Worm (Caenorhabditis elegans) whole organism, late embryonic: ENCODE measurements around the gene ugt-14.

Source experiments
- C38D4.7 ChIP-seq: fragments of 200-800 bp; sonication (Bioruptor generic); optimal IDR thresholded peaks from 2 replicates; lab custom pipeline; 2018; ENCODE audit warnings: mild to moderate bottlenecking, missing genetic modification characterization, moderate library complexity, missing compliant biosample characterization
- F13H6.1 ChIP-seq: sonication (generic microtip); optimal IDR thresholded peaks from 2 replicates; lab custom pipeline; 2016; ENCODE audit warnings: missing genetic modification characterization, missing compliant biosample characterization
- K02D7.2 ChIP-seq: sonication (generic microtip); optimal IDR thresholded peaks from 2 replicates; lab custom pipeline; 2017; ENCODE audit warnings: mild to moderate bottlenecking, missing genetic modification characterization, missing compliant biosample characterization
- Y22D7AL.16 ChIP-seq: sonication (generic microtip); optimal IDR thresholded peaks from 2 replicates; lab custom pipeline; 2016; ENCODE audit warnings: missing genetic modification characterization, missing compliant biosample characterization
- ama-1 ChIP-seq: fragments of 150-350 bp; optimal IDR thresholded peaks from 2 replicates; lab custom pipeline; 2014
- ceh-14 ChIP-seq: sonication (generic microtip); optimal IDR thresholded peaks from 2 replicates; lab custom pipeline; 2016; ENCODE audit warnings: missing genotype, missing genetic modification characterization, missing compliant biosample characterization
- ceh-34 ChIP-seq: sonication (generic microtip); optimal IDR thresholded peaks from 2 replicates; lab custom pipeline; 2016; ENCODE audit warnings: mild to moderate bottlenecking, missing genetic modification characterization, missing compliant biosample characterization
- ceh-48 ChIP-seq: sonication (generic microtip); optimal IDR thresholded peaks from 2 replicates; lab custom pipeline; 2016; ENCODE audit warnings: missing genetic modification characterization, inconsistent platforms, missing compliant biosample characterization
- che-1 ChIP-seq: sonication (generic microtip); optimal IDR thresholded peaks from 2 replicates; lab custom pipeline; 2016; ENCODE audit warnings: mild to moderate bottlenecking, missing genetic modification characterization, missing compliant biosample characterization
- dve-1 ChIP-seq: sonication (generic microtip); optimal IDR thresholded peaks from 2 replicates; lab custom pipeline; 2017; ENCODE audit warnings: antibody characterized with exemption, mild to moderate bottlenecking, missing genetic modification characterization, missing compliant biosample characterization
- ets-4 ChIP-seq: sonication (generic microtip); optimal IDR thresholded peaks from 2 replicates; lab custom pipeline; 2016; ENCODE audit warnings: missing genetic modification characterization, missing compliant biosample characterization
- eyg-1 ChIP-seq: sonication (generic microtip); optimal IDR thresholded peaks from 2 replicates; lab custom pipeline; 2016; ENCODE audit warnings: missing genotype, missing genetic modification characterization, missing compliant biosample characterization
- fax-1 ChIP-seq: sonication (generic microtip); optimal IDR thresholded peaks from 2 replicates; lab custom pipeline; 2016; ENCODE audit warnings: missing genotype, missing genetic modification characterization, missing compliant biosample characterization
- gmeb-2 ChIP-seq: sonication (generic microtip); optimal IDR thresholded peaks from 2 replicates; lab custom pipeline; 2016; ENCODE audit warnings: missing genetic modification characterization, inconsistent platforms, missing compliant biosample characterization
- hlh-15 ChIP-seq: sonication (generic microtip); optimal IDR thresholded peaks from 2 replicates; lab custom pipeline; 2016; ENCODE audit warnings: missing genetic modification characterization, missing compliant biosample characterization
- hlh-30 ChIP-seq: sonication (generic microtip); optimal IDR thresholded peaks from 2 replicates; lab custom pipeline; 2017; ENCODE audit warnings: antibody characterized with exemption, missing genetic modification characterization, missing compliant biosample characterization; ENCODE audit not compliant: insufficient read depth
- hlh-8 ChIP-seq: sonication (generic microtip); optimal IDR thresholded peaks from 2 replicates; lab custom pipeline; 2016; ENCODE audit warnings: missing genotype, missing genetic modification characterization, missing compliant biosample characterization
- lim-6 ChIP-seq: sonication (generic microtip); optimal IDR thresholded peaks from 2 replicates; lab custom pipeline; 2016; ENCODE audit warnings: missing genetic modification characterization, missing compliant biosample characterization
- lin-11 ChIP-seq: fragments of 200-800 bp; sonication (Bioruptor generic); optimal IDR thresholded peaks from 2 replicates; lab custom pipeline; 2018; ENCODE audit warnings: mild to moderate bottlenecking, missing genetic modification characterization, missing compliant biosample characterization
- madf-2 ChIP-seq: sonication (generic microtip); optimal IDR thresholded peaks from 2 replicates; lab custom pipeline; 2017; ENCODE audit warnings: missing genetic modification characterization, missing compliant biosample characterization
- mec-3 ChIP-seq: sonication (generic microtip); optimal IDR thresholded peaks from 2 replicates; lab custom pipeline; 2016; ENCODE audit warnings: borderline replicate concordance, missing genetic modification characterization, missing compliant biosample characterization
- nhr-232 ChIP-seq: sonication (generic microtip); optimal IDR thresholded peaks from 2 replicates; lab custom pipeline; 2016; ENCODE audit warnings: missing genetic modification characterization, missing compliant biosample characterization
- npax-4 ChIP-seq: sonication (generic microtip); optimal IDR thresholded peaks from 2 replicates; lab custom pipeline; 2016; ENCODE audit warnings: missing genetic modification characterization, missing compliant biosample characterization
- odd-2 ChIP-seq: sonication (generic microtip); optimal IDR thresholded peaks from 2 replicates; lab custom pipeline; 2017; ENCODE audit warnings: antibody characterized with exemption, mild to moderate bottlenecking, missing genetic modification characterization, missing compliant biosample characterization
- pag-3 ChIP-seq: sonication (generic microtip); optimal IDR thresholded peaks from 2 replicates; lab custom pipeline; 2016; ENCODE audit warnings: missing compliant biosample characterization, missing genetic modification characterization, borderline replicate concordance
- pat-9 ChIP-seq: fragments of 200-800 bp; sonication (Bioruptor generic); optimal IDR thresholded peaks from 2 replicates; lab custom pipeline; 2018; ENCODE audit warnings: mild to moderate bottlenecking, missing genetic modification characterization, moderate library complexity, missing compliant biosample characterization
- pha-2 ChIP-seq: sonication (generic microtip); optimal IDR thresholded peaks from 2 replicates; lab custom pipeline; 2017; ENCODE audit warnings: mild to moderate bottlenecking, missing genetic modification characterization, missing compliant biosample characterization
- pqm-1 ChIP-seq: sonication (generic microtip); optimal IDR thresholded peaks from 2 replicates; lab custom pipeline; 2016; ENCODE audit warnings: missing genetic modification characterization, missing compliant biosample characterization
- pros-1 ChIP-seq: fragments of 150-350 bp; optimal IDR thresholded peaks from 2 replicates; lab custom pipeline; 2014; ENCODE audit warnings: missing biosample characterization, missing genetic modification reagents, missing genetic modification characterization
- ref-2 ChIP-seq: sonication (generic microtip); optimal IDR thresholded peaks from 2 replicates; lab custom pipeline; 2016; ENCODE audit warnings: missing genetic modification characterization, missing compliant biosample characterization
- sox-4 ChIP-seq: sonication (generic microtip); optimal IDR thresholded peaks from 2 replicates; lab custom pipeline; 2017; ENCODE audit warnings: mild to moderate bottlenecking, missing genetic modification characterization, inconsistent platforms, missing compliant biosample characterization
- syd-9 ChIP-seq: sonication (generic microtip); optimal IDR thresholded peaks from 2 replicates; lab custom pipeline; 2016; ENCODE audit warnings: mild to moderate bottlenecking, missing genetic modification characterization, moderate library complexity, missing compliant biosample characterization
- ttx-3 ChIP-seq: sonication (generic microtip); optimal IDR thresholded peaks from 2 replicates; lab custom pipeline; 2016; ENCODE audit warnings: missing genetic modification reagents, missing genetic modification characterization, missing compliant biosample characterization
- unc-42 ChIP-seq: sonication (generic microtip); optimal IDR thresholded peaks from 2 replicates; lab custom pipeline; 2016; ENCODE audit warnings: missing genotype, missing genetic modification characterization, missing compliant biosample characterization
- unc-55 ChIP-seq: sonication (generic microtip); optimal IDR thresholded peaks from 2 replicates; lab custom pipeline; 2017; ENCODE audit warnings: missing biosample characterization, missing genetic modification reagents, missing genetic modification characterization
- zip-5 ChIP-seq: sonication (generic microtip); optimal IDR thresholded peaks from 2 replicates; lab custom pipeline; 2016; ENCODE audit warnings: missing genetic modification characterization, missing compliant biosample characterization
- ztf-16 ChIP-seq: sonication (generic microtip); optimal IDR thresholded peaks from 2 replicates; lab custom pipeline; 2017; ENCODE audit warnings: missing genetic modification characterization, missing compliant biosample characterization

Gene ugt-14

DNA sequence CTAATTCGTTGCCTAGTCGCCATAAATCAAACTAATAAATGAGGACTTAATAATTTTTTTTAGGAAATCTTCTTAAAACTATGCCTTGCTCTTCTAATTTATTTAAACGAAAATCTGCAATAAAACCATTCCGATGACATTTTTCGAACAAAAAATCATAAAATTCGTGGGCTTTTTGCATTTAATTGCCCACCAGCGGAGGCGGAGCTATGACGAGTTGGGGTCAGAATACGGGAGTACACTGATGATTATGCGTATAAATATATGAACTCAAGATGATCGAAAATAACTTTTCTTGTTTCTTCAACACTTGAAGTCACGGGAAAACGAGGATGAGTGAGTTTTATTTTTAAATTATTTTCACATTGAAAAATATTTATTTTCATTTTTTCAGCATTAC is 28.4 kb downstream of the ugt-14 start, which contains the start of gene catp-2:
TSS of gene catp-2 (plus strand) at position 301 of the 400 bp plus-strand sequence.
- TF ChIP-seq hlh-15 (no peak), pqm-1 (tag; lab: Kevin White, UChicago) (no peak), odd-2 (tag; lab: Kevin White, UChicago) (no peak), npax-4 (tag; lab: Kevin White, UChicago) (no peak), pha-2 (tag; lab: Kevin White, UChicago) (no peak), ref-2 (no peak), ceh-48 (no peak), F13H6.1 (tag; lab: Kevin White, UChicago) (no peak), sox-4 (tag; lab: Kevin White, UChicago) (no peak), ttx-3 (tag; lab: Kevin White, UChicago) (no peak), hlh-30 (tag; lab: Kevin White, UChicago) (no peak), lin-11 (tag; lab: Kevin White, UChicago) (no peak), pros-1 (tag; lab: Kevin White, UChicago) (no peak), unc-55 (GFP tag; lab: Kevin White, UChicago) (no peak), unc-42 (tag; lab: Kevin White, UChicago) (no peak), che-1 (tag; lab: Kevin White, UChicago) (no peak), ama-1 (lab: Kevin White, UChicago) (no peak), nhr-232 (tag; lab: Kevin White, UChicago) (no peak)

DNA sequence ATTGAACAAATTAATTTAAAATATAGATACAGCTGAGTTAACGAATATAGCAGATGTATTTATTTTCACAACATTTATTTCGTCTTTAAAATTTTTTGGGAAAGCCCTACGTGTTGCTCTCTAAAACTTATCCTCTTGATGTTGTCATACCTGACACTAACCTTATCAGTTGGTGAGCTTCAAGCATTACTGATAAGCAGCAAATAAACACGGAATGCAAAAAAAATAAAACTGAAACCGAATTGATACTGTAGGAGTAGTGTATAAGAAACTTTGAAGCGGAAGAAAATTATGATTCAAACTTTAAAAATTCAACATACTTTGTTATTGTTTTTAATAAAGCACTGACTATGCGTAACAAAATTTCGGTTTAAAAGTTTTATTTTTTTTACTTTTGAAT is 29.0 kb downstream of the ugt-14 start:
- no peak for TF ChIP-seq dve-1 (tag; lab: Kevin White, UChicago)
- TF ChIP-seq pat-9 (tag; lab: Kevin White, UChicago), result no peak
- TF ChIP-seq odd-2 (tag; lab: Kevin White, UChicago), result no peak
- no peak for TF ChIP-seq ref-2
- TF ChIP-seq eyg-1 (tag; lab: Kevin White, UChicago), result no peak
- no peak for TF ChIP-seq pros-1 (tag; lab: Kevin White, UChicago)
- TF ChIP-seq ceh-14 (tag; lab: Kevin White, UChicago), result no peak
- TF ChIP-seq Y22D7AL.16 (tag; lab: Kevin White, UChicago), result no peak
- no peak for TF ChIP-seq syd-9 (tag; lab: Kevin White, UChicago)
- no peak for TF ChIP-seq K02D7.2 (tag; lab: Kevin White, UChicago)
- no peak for TF ChIP-seq unc-42 (tag; lab: Kevin White, UChicago)
- TF ChIP-seq C38D4.7 (GFP tag; lab: Kevin White, UChicago), result no peak
- TF ChIP-seq npax-4 (tag; lab: Kevin White, UChicago), result no peak
- TF ChIP-seq gmeb-2 (tag; lab: Kevin White, UChicago), result no peak
- TF ChIP-seq, all 69 proteins: peak for 0

DNA sequence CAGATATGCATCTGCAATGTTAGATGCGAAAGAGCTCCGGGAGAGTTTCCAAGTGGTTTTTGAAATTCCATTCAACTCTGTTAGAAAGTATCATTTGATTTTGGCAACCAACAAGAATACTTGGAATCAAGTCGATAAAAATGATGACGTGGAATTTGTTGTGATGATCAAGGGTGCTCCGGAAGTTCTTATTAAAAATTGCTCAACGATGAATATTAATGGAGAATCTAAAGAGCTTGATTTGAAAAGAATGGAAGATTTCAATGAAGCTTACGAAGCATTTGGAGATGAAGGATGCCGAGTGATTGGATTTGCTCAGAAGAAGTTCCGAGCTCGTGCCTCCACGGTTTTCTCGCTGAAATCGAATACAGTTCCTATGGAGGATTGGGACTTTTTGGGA is 31.3 kb downstream of the ugt-14 start:
- TF ChIP-seq lim-6 (no peak), pat-9 (tag; lab: Kevin White, UChicago) (no peak), ref-2 (no peak), odd-2 (tag; lab: Kevin White, UChicago) (no peak), che-1 (tag; lab: Kevin White, UChicago) (no peak), zip-5 (tag; lab: Kevin White, UChicago) (no peak), fax-1 (tag; lab: Kevin White, UChicago) (no peak), mec-3 (tag; lab: Kevin White, UChicago) (no peak), ceh-34 (tag; lab: Kevin White, UChicago) (no peak), unc-55 (GFP tag; lab: Kevin White, UChicago) (no peak), hlh-8 (tag; lab: Kevin White, UChicago) (no peak), pag-3 (no peak), eyg-1 (tag; lab: Kevin White, UChicago) (no peak), ets-4 (tag; lab: Kevin White, UChicago) (no peak)

DNA sequence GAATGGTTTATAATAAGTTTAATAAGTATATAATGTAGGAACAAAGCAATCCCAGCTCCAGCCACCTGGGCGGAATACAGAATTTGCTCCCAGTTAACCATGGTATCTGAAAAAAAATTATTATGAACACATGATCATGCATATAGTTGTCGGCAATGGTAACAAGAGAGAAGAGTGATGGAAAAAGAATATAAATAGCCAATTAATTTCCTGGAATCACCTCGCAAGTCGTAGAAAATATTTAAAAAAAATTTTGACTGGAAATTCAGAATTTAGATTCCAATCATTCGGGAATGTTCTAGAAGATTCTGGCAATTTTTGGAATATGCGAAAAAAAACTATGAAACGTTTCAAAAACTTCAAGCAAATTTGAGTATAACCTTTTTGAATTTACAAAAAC is 38.2 kb downstream of the ugt-14 start, which contains the start of gene str-211:
TSS of gene str-211 (minus strand) at position 101 of the 400 bp plus-strand sequence.
- TF ChIP-seq hlh-30 (tag; lab: Kevin White, UChicago) (no peak), odd-2 (tag; lab: Kevin White, UChicago) (no peak), ztf-16 (tag; lab: Kevin White, UChicago) (no peak), lim-6 (no peak), madf-2 (no peak)
